Worm (Caenorhabditis elegans) whole organism, L1 larva: ENCODE measurements around the gene ceh-31.

Source experiments
- nhr-19 ChIP-seq: fragments of 200-800 bp; sonication (Bioruptor generic); conservative IDR thresholded peaks from 2 replicates; pipeline ENCODE4 v1.3.6; 2022; ENCODE audit warnings: missing genetic modification characterization, missing compliant biosample characterization
- pqm-1 ChIP-seq: sonication (generic microtip); optimal IDR thresholded peaks from 3 replicates; lab custom pipeline; 2017; ENCODE audit warnings: missing biosample characterization, missing genetic modification characterization

DNA sequence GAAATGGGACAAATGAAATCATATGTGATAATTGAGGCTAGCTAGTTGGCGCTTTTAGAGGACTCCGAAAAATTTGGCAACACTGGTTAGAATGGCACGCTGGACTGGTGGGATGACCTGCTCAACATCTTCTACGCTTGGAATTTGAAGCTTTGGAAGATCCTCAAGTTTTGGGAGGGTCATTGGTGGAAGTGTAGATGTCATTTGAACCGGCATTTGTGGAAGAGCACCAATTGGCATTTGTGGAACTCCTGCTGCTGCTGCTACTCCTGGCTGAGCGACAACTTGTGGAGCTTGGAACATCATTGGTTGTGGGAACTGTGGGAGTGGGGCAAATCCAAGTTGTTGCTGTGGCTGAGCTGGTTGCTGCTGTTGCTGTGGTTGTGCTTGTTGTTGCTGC, 22.2 kb upstream of the ceh-31 start:
- TF ChIP-seq pqm-1 (tag; lab: Kevin White, UChicago): no peak
- TF ChIP-seq nhr-19 (GFP tag; lab: Robert Waterston, UW): no peak; the same call in 1 of the 2 replicates
